Worm (Caenorhabditis elegans): ENCODE results near the gene srbc-82.
A peak's percentile ranks its signal among the peaks of the same experiment; 100 is the strongest.

Gene srbc-82

ce11 chrV:16277918-16278317 is 22.5 kb upstream of the srbc-82 start, which contains the start of gene cyp-37B1:
TSS of gene cyp-37B1 (plus strand) at chrV:16278116.
- TF ChIP-seq sma-3 (GFP tag; optimal IDR thresholded peaks at IDR 0.05) (no peak), crh-2 (tag; optimal IDR thresholded peaks at IDR 0.05) (peak; percentile 10), sma-9 (GFP tag; optimal IDR thresholded peaks at IDR 0.05) (peak; percentile 76), sma-9 (tag; optimal IDR thresholded peaks at IDR 0.05) (no peak), lin-13 (GFP tag; optimal IDR thresholded peaks at IDR 0.05) (no peak), ZK546.5 (tag; optimal IDR thresholded peaks at IDR 0.05) (no peak), nhr-21 (tag; optimal IDR thresholded peaks at IDR 0.05) (no peak), F13H6.1 (tag; optimal IDR thresholded peaks at IDR 0.05) (no peak), gmeb-1 (tag; optimal IDR thresholded peaks at IDR 0.05) (peak; percentile 45), snpc-4 (tag; optimal IDR thresholded peaks at IDR 0.05) (no peak), blmp-1 (tag; optimal IDR thresholded peaks at IDR 0.05; ENCODE audit: insufficient read depth) (no peak), R02D3.7 (tag; optimal IDR thresholded peaks at IDR 0.05) (no peak), nhr-25 (tag; optimal IDR thresholded peaks at IDR 0.05) (no peak), unc-39 (tag; optimal IDR thresholded peaks at IDR 0.05) (no peak), lin-39 (tag; optimal IDR thresholded peaks at IDR 0.05) (no peak), unc-62 (GFP tag; optimal IDR thresholded peaks at IDR 0.05) (no peak), dmd-4 (tag; optimal IDR thresholded peaks at IDR 0.05) (no peak), nhr-77 (tag; optimal IDR thresholded peaks at IDR 0.05) (no peak), lin-11 (tag; optimal IDR thresholded peaks at IDR 0.05) (no peak), alr-1 (tag; optimal IDR thresholded peaks at IDR 0.05) (no peak), nhr-10 (tag; optimal IDR thresholded peaks at IDR 0.05) (no peak), nhr-23 (tag; optimal IDR thresholded peaks at IDR 0.05) (no peak), fos-1 (tag; optimal IDR thresholded peaks at IDR 0.05) (peak; percentile 64)

- TF ChIP-seq ztf-1 (GFP tag; conservative IDR thresholded peaks at IDR 0.05): no peak
- peak; percentile 40 for TF ChIP-seq blmp-1 (tag; optimal IDR thresholded peaks at IDR 0.05; ENCODE audit: insufficient read depth)
- TF ChIP-seq gmeb-1 (tag; optimal IDR thresholded peaks at IDR 0.05): no peak
- no peak for TF ChIP-seq ceh-16 (tag; optimal IDR thresholded peaks at IDR 0.05)
- no peak for TF ChIP-seq nhr-12 (tag; optimal IDR thresholded peaks at IDR 0.05)
These were observed 18.2 kb upstream of the srbc-82 start, which contains the start of gene F28G4.2 for ce11 chrV:16282147-16282546. TSS of gene F28G4.2 (minus strand) at chrV:16282321.

- TF ChIP-seq nhr-10 (tag; optimal IDR thresholded peaks at IDR 0.05): no peak
- TF ChIP-seq sma-9 (GFP tag; optimal IDR thresholded peaks at IDR 0.05): no peak
- no peak for TF ChIP-seq sma-9 (tag; optimal IDR thresholded peaks at IDR 0.05)
- TF ChIP-seq mbf-1 (tag; optimal IDR thresholded peaks at IDR 0.05): no peak
- no peak for TF ChIP-seq nhr-129 (tag; optimal IDR thresholded peaks at IDR 0.05)
- TF ChIP-seq aly-2 (tag; optimal IDR thresholded peaks at IDR 0.05): no peak
- no peak for TF ChIP-seq ceh-82 (tag; optimal IDR thresholded peaks at IDR 0.05)
- TF ChIP-seq lin-11 (tag; optimal IDR thresholded peaks at IDR 0.05): no peak
- TF ChIP-seq gmeb-1 (tag; optimal IDR thresholded peaks at IDR 0.05): no peak
- no peak for TF ChIP-seq skn-1 (tag; optimal IDR thresholded peaks at IDR 0.05)
- TF ChIP-seq F13H6.1 (tag; optimal IDR thresholded peaks at IDR 0.05): no peak
- TF ChIP-seq ZK546.5 (tag; optimal IDR thresholded peaks at IDR 0.05): no peak
- no peak for TF ChIP-seq lsy-2 (tag; optimal IDR thresholded peaks at IDR 0.05)
- no peak for TF ChIP-seq sma-3 (GFP tag; optimal IDR thresholded peaks at IDR 0.05)
- TF ChIP-seq Y55F3AM.14 (GFP tag; optimal IDR thresholded peaks at IDR 0.05): no peak
- TF ChIP-seq nhr-25 (tag; optimal IDR thresholded peaks at IDR 0.05): no peak
- TF ChIP-seq elt-1 (tag; optimal IDR thresholded peaks at IDR 0.05): no peak
These were observed 14.6 kb upstream of the srbc-82 start, which contains the start of gene F28G4.4 for ce11 chrV:16285794-16286193. TSS of gene F28G4.4 (minus strand) at chrV:16285894.

ce11 chrV:16287619-16288018 is 12.8 kb upstream of the srbc-82 start, which contains the start of gene F28G4.3:
TSS of gene F28G4.3 (minus strand) at chrV:16287719.
- TF ChIP-seq aly-2 (tag; optimal IDR thresholded peaks at IDR 0.05) (no peak), nhr-237 (tag; optimal IDR thresholded peaks at IDR 0.05) (no peak), fos-1 (tag; optimal IDR thresholded peaks at IDR 0.05) (no peak), ZK546.5 (tag; optimal IDR thresholded peaks at IDR 0.05) (no peak), mbf-1 (tag; optimal IDR thresholded peaks at IDR 0.05) (no peak), nhr-10 (tag; optimal IDR thresholded peaks at IDR 0.05) (no peak), ceh-82 (tag; optimal IDR thresholded peaks at IDR 0.05) (no peak), unc-55 (GFP tag; optimal IDR thresholded peaks at IDR 0.05) (no peak), nhr-25 (tag; optimal IDR thresholded peaks at IDR 0.05) (no peak), nhr-6 (tag; optimal IDR thresholded peaks at IDR 0.05) (no peak), unc-62 (GFP tag; optimal IDR thresholded peaks at IDR 0.05) (no peak)

Data from whole organism, L2 larva.